Fruit fly (Drosophila melanogaster) whole organism, embryonic: ENCODE results near the gene Rilpl.

Experiments used
- Blimp-1 ChIP-seq: fragments of 200-800 bp; sonication (Bioruptor generic); optimal IDR thresholded peaks from 3 replicates; lab custom pipeline; 2018; ENCODE audit warnings: missing biosample characterization, missing genetic modification characterization, mild to moderate bottlenecking, moderate library complexity, missing genetic modification reagents
- CG1024 ChIP-seq: fragments of 200-800 bp; sonication (Bioruptor generic); IDR thresholded peaks from 2 replicates; pipeline ENCODE4 v1.3.6; 2022; ENCODE audit warnings: missing biosample characterization, missing genetic modification characterization
- CG10543 ChIP-seq: fragments of 200-800 bp; sonication (Bioruptor generic); optimal IDR thresholded peaks from 3 replicates; lab custom pipeline; 2017; ENCODE audit warnings: missing biosample characterization, mild to moderate bottlenecking, missing genetic modification characterization, moderate library complexity
- CG11247 ChIP-seq: fragments of 200-800 bp; sonication (Bioruptor generic); IDR thresholded peaks from 2 replicates; pipeline ENCODE4 v1.3.6; 2022; ENCODE audit warnings: missing biosample characterization, missing genetic modification characterization
- CG11456 ChIP-seq: fragments of 200-800 bp; sonication (Bioruptor generic); IDR thresholded peaks from 3 replicates; pipeline ENCODE4 v1.3.6; 2022; ENCODE audit warnings: missing biosample characterization, missing genetic modification characterization
- CG14050 ChIP-seq: fragments of 200-800 bp; sonication (Bioruptor generic); IDR thresholded peaks from 3 replicates; pipeline ENCODE4 v1.3.6; 2022; ENCODE audit warnings: missing biosample characterization, missing genetic modification characterization
- CG14710 ChIP-seq: fragments of 200-800 bp; sonication (Bioruptor generic); optimal IDR thresholded peaks from 3 replicates; lab custom pipeline; 2019; ENCODE audit warnings: missing biosample characterization, mild to moderate bottlenecking, missing genetic modification characterization, moderate library complexity
- CG15269 ChIP-seq: fragments of 200-800 bp; sonication (Bioruptor generic); optimal IDR thresholded peaks from 2 replicates; lab custom pipeline; 2018; ENCODE audit warnings: missing biosample characterization, mild to moderate bottlenecking, missing genetic modification characterization, moderate library complexity
- CG17359 ChIP-seq: fragments of 200-800 bp; sonication (Bioruptor generic); optimal IDR thresholded peaks from 3 replicates; lab custom pipeline; 2018; ENCODE audit warnings: missing biosample characterization, mild to moderate bottlenecking, missing genetic modification characterization, moderate library complexity
- CG17361 ChIP-seq: fragments of 200-800 bp; sonication (Bioruptor generic); IDR thresholded peaks from 3 replicates; pipeline ENCODE4 v1.3.6; 2022; ENCODE audit warnings: missing biosample characterization, missing genetic modification characterization
- CG17802 ChIP-seq: fragments of 200-800 bp; sonication (Bioruptor generic); optimal IDR thresholded peaks from 2 replicates; lab custom pipeline; 2018; ENCODE audit warnings: missing biosample characterization, mild to moderate bottlenecking, missing genetic modification characterization, moderate library complexity
- CG17829 ChIP-seq: fragments of 200-800 bp; optimal IDR thresholded peaks from 2 replicates; lab custom pipeline; 2019; ENCODE audit warnings: missing biosample characterization, mild to moderate bottlenecking, missing genetic modification characterization, moderate library complexity
- CG18764 ChIP-seq: fragments of 200-800 bp; sonication (Bioruptor generic); optimal IDR thresholded peaks from 3 replicates; lab custom pipeline; 2016; ENCODE audit warnings: missing biosample characterization, missing genetic modification characterization
- CG2116 ChIP-seq: fragments of 200-800 bp; sonication (Bioruptor generic); optimal IDR thresholded peaks from 3 replicates; lab custom pipeline; 2018; ENCODE audit warnings: missing biosample characterization, mild to moderate bottlenecking, missing genetic modification characterization
- CG31224 ChIP-seq: fragments of 200-800 bp; sonication (Bioruptor generic); IDR thresholded peaks from 2 replicates; pipeline ENCODE4 v1.3.6; 2022; ENCODE audit warnings: missing biosample characterization, missing genetic modification characterization
- CG6791 ChIP-seq: fragments of 200-800 bp; sonication (Bioruptor generic); IDR thresholded peaks from 3 replicates; pipeline ENCODE4 v1.3.6; 2022; ENCODE audit warnings: missing biosample characterization, missing genetic modification characterization; ENCODE audit not compliant: partially characterized antibody
- CG7556 ChIP-seq: fragments of 200-800 bp; sonication (Bioruptor generic); optimal IDR thresholded peaks from 2 replicates; lab custom pipeline; 2017; ENCODE audit warnings: missing biosample characterization, mild to moderate bottlenecking, missing genetic modification characterization
- CG8924 ChIP-seq: fragments of 200-800 bp; optimal IDR thresholded peaks from 3 replicates; lab custom pipeline; 2019; ENCODE audit warnings: missing biosample characterization, mild to moderate bottlenecking, missing genetic modification characterization, moderate library complexity
- Hr51 ChIP-seq, 2 experiments: fragments of 200-800 bp; sonication (Bioruptor generic); optimal IDR thresholded peaks; 2 replicates in 1 of 2; 3 replicates in 1 of 2; lab custom pipeline; 2016 to 2018; ENCODE audit warnings: missing biosample characterization in 2 of 2, missing genetic modification characterization in 2 of 2, mild to moderate bottlenecking in 1 of 2, moderate library complexity in 1 of 2
- Mad ChIP-seq: fragments of 200-800 bp; sonication (Bioruptor generic); optimal IDR thresholded peaks from 2 replicates; lab custom pipeline; 2016; ENCODE audit warnings: missing biosample characterization, missing genetic modification characterization
- NK7.1 ChIP-seq: fragments of 200-800 bp; sonication (Bioruptor generic); optimal IDR thresholded peaks from 3 replicates; lab custom pipeline; 2016; ENCODE audit warnings: missing biosample characterization, missing genetic modification characterization
- Oli ChIP-seq: fragments of 200-800 bp; sonication (Bioruptor generic); optimal IDR thresholded peaks from 2 replicates; lab custom pipeline; 2018; ENCODE audit warnings: missing biosample characterization, mild to moderate bottlenecking, missing genetic modification characterization, moderate library complexity
- Ravus ChIP-seq: fragments of 200-800 bp; sonication (Bioruptor generic); IDR thresholded peaks from 2 replicates; pipeline ENCODE4 v1.3.6; 2022; ENCODE audit warnings: missing biosample characterization, missing genetic modification characterization
- Rx ChIP-seq: fragments of 200-800 bp; sonication (Bioruptor generic); IDR thresholded peaks from 2 replicates; pipeline ENCODE4 v1.3.6; 2022; ENCODE audit warnings: missing biosample characterization, missing genetic modification characterization
- Scr ChIP-seq: fragments of 200-800 bp; sonication (Bioruptor generic); IDR thresholded peaks from 2 replicates; pipeline ENCODE4 v1.3.6; 2022; ENCODE audit warnings: missing biosample characterization, missing genetic modification characterization; ENCODE audit not compliant: partially characterized antibody
- Stat92E ChIP-seq, 3 experiments: fragments of >200 bp in 2 of 3; fragments of 200-800 bp in 1 of 3; sonication (Bioruptor generic) in 1 of 3; optimal IDR thresholded peaks; 2 replicates each; lab custom pipeline; 2017 to 2019; ENCODE audit warnings: missing biosample characterization in 3 of 3, missing genetic modification characterization in 3 of 3, mild to moderate bottlenecking in 1 of 3, moderate library complexity in 1 of 3
- bbx ChIP-seq: fragments of 200-800 bp; sonication (Bioruptor generic); IDR thresholded peaks from 2 replicates; pipeline ENCODE4 v1.3.6; 2022; ENCODE audit warnings: missing biosample characterization, missing genetic modification characterization; ENCODE audit not compliant: partially characterized antibody
- cg ChIP-seq: fragments of 200-800 bp; sonication (Bioruptor generic); optimal IDR thresholded peaks from 3 replicates; lab custom pipeline; 2019; ENCODE audit warnings: missing biosample characterization, mild to moderate bottlenecking, missing genetic modification characterization, moderate library complexity
- chif ChIP-seq, 2 experiments: fragments of 200-800 bp; sonication (Bioruptor generic); optimal IDR thresholded peaks; 3 replicates each; lab custom pipeline; 2016; ENCODE audit warnings: missing biosample characterization in 2 of 2, missing genetic modification characterization in 2 of 2
- crol ChIP-seq: fragments of 200-800 bp; sonication (Bioruptor generic); IDR thresholded peaks from 2 replicates; pipeline ENCODE4 v1.3.6; 2022; ENCODE audit warnings: missing biosample characterization, missing genetic modification characterization
- dm ChIP-seq: fragments of 200-800 bp; sonication (Bioruptor generic); optimal IDR thresholded peaks from 3 replicates; lab custom pipeline; 2016; ENCODE audit warnings: missing biosample characterization, missing genetic modification characterization
- ftz-f1 ChIP-seq: fragments of 200-800 bp; sonication (Bioruptor generic); optimal IDR thresholded peaks from 2 replicates; lab custom pipeline; 2016; ENCODE audit warnings: missing biosample characterization, missing genetic modification characterization
- gcm ChIP-seq: fragments of 200-800 bp; sonication (Bioruptor generic); optimal IDR thresholded peaks from 2 replicates; lab custom pipeline; 2019; ENCODE audit warnings: missing biosample characterization, mild to moderate bottlenecking, missing genetic modification characterization, moderate library complexity
- hb ChIP-seq: fragments of 200-800 bp; sonication (Bioruptor generic); IDR thresholded peaks from 3 replicates; pipeline ENCODE4 v1.3.6; 2022; ENCODE audit warnings: missing biosample characterization, missing genetic modification characterization; ENCODE audit not compliant: partially characterized antibody
- hbn ChIP-seq: fragments of 200-800 bp; sonication (Bioruptor generic); IDR thresholded peaks from 2 replicates; pipeline ENCODE4 v1.3.6; 2022; ENCODE audit warnings: missing biosample characterization, missing genetic modification characterization; ENCODE audit not compliant: partially characterized antibody
- hkb ChIP-seq, 2 experiments: fragments of 200-800 bp in 1 of 2; fragments of >200 bp in 1 of 2; sonication (Bioruptor generic) in 1 of 2; IDR thresholded peaks in 1 of 2; optimal IDR thresholded peaks in 1 of 2; 2 replicates each; pipeline versions ENCODE4 v1.3.6 to Lab custom; 2017 to 2022; ENCODE audit warnings: missing biosample characterization in 1 of 2, missing genetic modification characterization in 1 of 2
- lbe ChIP-seq: fragments of 200-800 bp; sonication (Bioruptor generic); optimal IDR thresholded peaks from 2 replicates; lab custom pipeline; 2016; ENCODE audit warnings: missing biosample characterization, mild to moderate bottlenecking, missing genetic modification characterization
- nau ChIP-seq: fragments of 200-800 bp; sonication (Bioruptor generic); optimal IDR thresholded peaks from 3 replicates; lab custom pipeline; 2017; ENCODE audit warnings: missing biosample characterization, mild to moderate bottlenecking, missing genetic modification characterization, missing genetic modification reagents
- odd ChIP-seq: fragments of 200-800 bp; sonication (Bioruptor generic); optimal IDR thresholded peaks from 2 replicates; lab custom pipeline; 2017; ENCODE audit warnings: missing biosample characterization, mild to moderate bottlenecking, missing genetic modification characterization
- peb ChIP-seq: fragments of 200-800 bp; sonication (Bioruptor generic); IDR thresholded peaks from 2 replicates; pipeline ENCODE4 v1.3.6; 2022; ENCODE audit warnings: missing biosample characterization, missing genetic modification characterization
- pfk ChIP-seq: fragments of 200-800 bp; sonication (Bioruptor generic); optimal IDR thresholded peaks from 2 replicates; lab custom pipeline; 2018; ENCODE audit warnings: missing biosample characterization, mild to moderate bottlenecking, missing genetic modification characterization, moderate library complexity
- pnt ChIP-seq: fragments of 200-800 bp; sonication (Bioruptor generic); optimal IDR thresholded peaks from 3 replicates; lab custom pipeline; 2016; ENCODE audit warnings: missing biosample characterization, missing genetic modification characterization
- shn ChIP-seq: fragments of 200-800 bp; sonication (Bioruptor generic); optimal IDR thresholded peaks from 3 replicates; lab custom pipeline; 2016; ENCODE audit warnings: missing biosample characterization, missing genetic modification characterization
- so ChIP-seq: fragments of 200-800 bp; sonication (Bioruptor generic); IDR thresholded peaks from 3 replicates; pipeline ENCODE4 v1.3.6; 2022; ENCODE audit warnings: missing biosample characterization, missing genetic modification characterization
- stwl ChIP-seq: fragments of 200-800 bp; sonication (Bioruptor generic); optimal IDR thresholded peaks from 3 replicates; lab custom pipeline; 2018; ENCODE audit warnings: missing biosample characterization, mild to moderate bottlenecking, missing genetic modification characterization, moderate library complexity
- sug ChIP-seq: fragments of 200-800 bp; optimal IDR thresholded peaks from 2 replicates; lab custom pipeline; 2019; ENCODE audit warnings: missing biosample characterization, mild to moderate bottlenecking, missing genetic modification characterization, moderate library complexity
- tup ChIP-seq: fragments of 200-800 bp; sonication (Bioruptor generic); optimal IDR thresholded peaks from 2 replicates; lab custom pipeline; 2016; ENCODE audit warnings: missing biosample characterization, mild to moderate bottlenecking, missing genetic modification characterization, moderate library complexity
- zfh2 ChIP-seq: fragments of 200-800 bp; sonication (Bioruptor generic); optimal IDR thresholded peaks from 2 replicates; lab custom pipeline; 2016; ENCODE audit warnings: missing biosample characterization, missing genetic modification characterization

Rilpl gene

DNA sequence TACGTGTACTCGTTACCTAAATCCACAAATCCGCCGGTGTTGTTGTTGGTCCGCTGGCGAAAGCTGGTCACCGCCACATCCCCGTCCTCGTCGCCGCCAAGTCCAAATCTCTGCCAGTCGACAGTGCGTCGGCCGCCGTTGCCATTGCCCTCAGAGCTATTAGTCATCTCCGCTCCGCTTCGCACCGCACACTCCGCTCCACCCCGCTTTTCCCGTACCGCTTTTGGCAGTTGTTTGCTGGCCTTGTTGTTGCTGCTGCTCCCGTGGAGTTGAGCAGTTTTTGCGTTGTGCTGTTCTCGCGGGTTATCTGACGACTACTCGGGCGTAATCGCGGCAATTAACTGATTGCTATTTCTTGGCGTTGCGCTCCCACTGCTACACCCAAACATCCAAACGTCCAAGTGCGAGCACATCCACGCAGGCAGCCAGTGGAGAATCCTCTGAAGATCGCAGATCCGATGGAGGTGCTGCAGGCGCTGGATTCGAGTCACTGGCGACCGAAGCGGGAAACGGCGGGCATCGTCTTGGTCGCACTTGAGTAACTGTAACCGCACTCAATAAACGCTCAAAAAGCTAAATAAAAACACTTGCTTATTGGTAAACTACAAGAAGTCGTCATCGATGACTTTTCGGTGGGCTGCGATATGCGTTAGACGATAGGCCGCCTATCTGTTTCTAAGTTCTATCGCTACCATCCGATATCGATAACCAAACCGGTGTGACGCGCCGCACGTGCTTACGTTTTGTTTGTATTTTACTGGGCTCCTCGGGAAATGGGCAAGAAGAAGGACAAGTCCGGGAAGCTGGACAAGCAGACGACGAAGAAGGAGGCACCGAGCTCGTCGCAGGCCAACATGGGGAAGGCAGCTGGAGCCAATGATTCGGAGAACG lies 39.3 kb upstream of the Rilpl start, which contains the start of the genes CG12773 and CG11417 (continued):
- no peak for TF ChIP-seq pnt
- no peak for TF ChIP-seq Stat92E (GFP tag; optimal IDR thresholded peaks at IDR 0.05; lab: Kevin White, UChicago)
- TF ChIP-seq stwl, result peak; percentile 46
- peak; percentile 93 for TF ChIP-seq CG6791 (GFP tag; lab: Robert Waterston, UW)
- TF ChIP-seq CG31224, result no peak
- peak; percentile 0 for TF ChIP-seq cg (GFP tag; lab: Kevin White, UChicago)
- no peak for TF ChIP-seq so (GFP tag; lab: Robert Waterston, UW)
- no peak for TF ChIP-seq Rx (GFP tag; lab: Robert Waterston, UW)
- TF ChIP-seq CG8924 (tag; lab: Kevin White, UChicago), result no peak
- TF ChIP-seq Mad, result no peak
- TF ChIP-seq lbe (GFP tag; lab: Kevin White, UChicago), result no peak
- TF ChIP-seq CG14710, result no peak
- TF ChIP-seq peb (GFP tag; lab: Robert Waterston, UW), result no peak
- TF ChIP-seq CG7556, result no peak
- no peak for TF ChIP-seq chif (GFP tag; optimal IDR thresholded peaks at IDR 0.05; lab: Kevin White, UChicago)
- peak; percentile 73 for TF ChIP-seq crol
- TF ChIP-seq Oli (tag; lab: Kevin White, UChicago), result no peak
- no peak for TF ChIP-seq CG11456 (GFP tag; lab: Robert Waterston, UW)
- TF ChIP-seq hkb (optimal IDR thresholded peaks at IDR 0.05; lab: Kevin White, UChicago), result no peak
- no peak for TF ChIP-seq hkb (GFP tag; IDR thresholded peaks at IDR 0.05; lab: Robert Waterston, UW)
- TF ChIP-seq zfh2 (GFP tag; lab: Kevin White, UChicago), result no peak
- no peak for TF ChIP-seq CG11247
- TF ChIP-seq ftz-f1, result no peak
- TF ChIP-seq Blimp-1, result no peak
- no peak for TF ChIP-seq Hr51 (GFP tag; optimal IDR thresholded peaks at IDR 0.05; lab: Kevin White, UChicago)
- no peak for TF ChIP-seq CG17359 (tag; lab: Kevin White, UChicago)
- no peak for TF ChIP-seq pfk (GFP tag; lab: Kevin White, UChicago)
- peak; percentile 91 for TF ChIP-seq hb (GFP tag; lab: Robert Waterston, UW)
- TF ChIP-seq tup (GFP tag; lab: Kevin White, UChicago), result no peak
- no peak for TF ChIP-seq CG15269 (tag; lab: Kevin White, UChicago)
- peak; percentile 90 for TF ChIP-seq bbx (GFP tag; lab: Robert Waterston, UW)
- no peak for TF ChIP-seq CG14050 (GFP tag; lab: Robert Waterston, UW)
- no peak for TF ChIP-seq shn (GFP tag; lab: Kevin White, UChicago)
- no peak for TF ChIP-seq CG18764 (GFP tag; lab: Kevin White, UChicago)
- peak; percentile 91 for TF ChIP-seq dm (GFP tag; lab: Kevin White, UChicago)
- TF ChIP-seq Scr (GFP tag; lab: Robert Waterston, UW), result peak; percentile 76
- no peak for TF ChIP-seq CG17829 (tag; lab: Kevin White, UChicago)
- TF ChIP-seq Ravus (GFP tag; lab: Robert Waterston, UW), result no peak
- no peak for TF ChIP-seq CG17361 (GFP tag; lab: Robert Waterston, UW)
- TF ChIP-seq gcm (GFP tag; lab: Kevin White, UChicago), result no peak
- no peak for TF ChIP-seq CG17802 (tag; lab: Kevin White, UChicago)
- TF ChIP-seq CG1024, result no peak
- TF ChIP-seq CG10543 (GFP tag; lab: Kevin White, UChicago), result peak; percentile 1
- peak; percentile 49 for TF ChIP-seq CG2116 (GFP tag; lab: Kevin White, UChicago)
- no peak for TF ChIP-seq nau (GFP tag; lab: Kevin White, UChicago)
- TF ChIP-seq sug, result peak; percentile 17
- peak; percentile 76 for TF ChIP-seq hbn (GFP tag; lab: Robert Waterston, UW)
- TF ChIP-seq odd (GFP tag; lab: Kevin White, UChicago), result no peak
- no peak for TF ChIP-seq NK7.1
